Worm (Caenorhabditis elegans) whole organism, early embryonic: ENCODE data around the gene dlat-2.

Experiments used
- B0310.2 ChIP-seq: sonication (generic microtip); optimal IDR thresholded peaks from 2 replicates; lab custom pipeline; 2016; ENCODE audit warnings: mild to moderate bottlenecking, missing genetic modification characterization, missing compliant biosample characterization
- F13C5.2 ChIP-seq: sonication (generic microtip); optimal IDR thresholded peaks from 2 replicates; lab custom pipeline; 2017; ENCODE audit warnings: mild to moderate bottlenecking, missing genetic modification characterization, inconsistent platforms, missing compliant biosample characterization
- aly-1 ChIP-seq: sonication (generic microtip); optimal IDR thresholded peaks from 2 replicates; lab custom pipeline; 2016; ENCODE audit warnings: missing genetic modification characterization, missing compliant biosample characterization
- ama-1 ChIP-seq: fragments of 150-350 bp; optimal IDR thresholded peaks from 2 replicates; lab custom pipeline; 2014
- ceh-13 ChIP-seq: fragments of 200-800 bp; sonication (Bioruptor generic); optimal IDR thresholded peaks from 2 replicates; lab custom pipeline; 2018; ENCODE audit warnings: mild to moderate bottlenecking, missing genetic modification characterization, missing compliant biosample characterization
- ceh-36 ChIP-seq: sonication (generic microtip); optimal IDR thresholded peaks from 2 replicates; lab custom pipeline; 2016; ENCODE audit warnings: missing genetic modification characterization, inconsistent platforms, missing compliant biosample characterization
- ets-7 ChIP-seq: sonication (generic microtip); optimal IDR thresholded peaks from 2 replicates; lab custom pipeline; 2016; ENCODE audit warnings: missing genotype, missing genetic modification characterization, missing compliant biosample characterization
- flt-1 ChIP-seq: fragments of 200-800 bp; sonication (Bioruptor generic); IDR thresholded peaks from 2 replicates; pipeline ENCODE4 v1.3.6; 2022; ENCODE audit warnings: missing genetic modification characterization, missing compliant biosample characterization
- hmbx-1 ChIP-seq: sonication (generic microtip); optimal IDR thresholded peaks from 2 replicates; lab custom pipeline; 2016; ENCODE audit warnings: mild to moderate bottlenecking, missing genetic modification characterization, missing compliant biosample characterization
- hmg-4 ChIP-seq: fragments of 200-800 bp; sonication (Bioruptor generic); optimal IDR thresholded peaks from 2 replicates; lab custom pipeline; 2018; ENCODE audit warnings: mild to moderate bottlenecking, missing genetic modification characterization, missing compliant biosample characterization
- hnd-1 ChIP-seq: sonication (generic microtip); optimal IDR thresholded peaks from 2 replicates; lab custom pipeline; 2016; ENCODE audit warnings: missing genetic modification characterization, missing compliant biosample characterization
- pes-1 ChIP-seq: fragments of 200-800 bp; sonication (Bioruptor generic); IDR thresholded peaks from 2 replicates; pipeline ENCODE4 v1.3.6; 2022; ENCODE audit warnings: missing genetic modification reagents, missing genetic modification characterization, missing compliant biosample characterization
- scrt-1 ChIP-seq: fragments of 200-800 bp; sonication (Bioruptor generic); IDR thresholded peaks from 2 replicates; pipeline ENCODE4 v1.3.6; 2022; ENCODE audit warnings: missing genetic modification characterization, missing compliant biosample characterization
- sea-1 ChIP-seq: fragments of 200-800 bp; sonication (Bioruptor generic); conservative IDR thresholded peaks from 2 replicates; pipeline ENCODE4 v1.3.6; 2022; ENCODE audit warnings: missing genetic modification characterization, missing compliant biosample characterization
- tbx-11 ChIP-seq: fragments of 200-800 bp; sonication (Bioruptor generic); IDR thresholded peaks from 2 replicates; pipeline ENCODE4 v1.3.6; 2022; ENCODE audit warnings: missing genetic modification characterization, missing compliant biosample characterization
- tbx-37 ChIP-seq: fragments of 200-800 bp; sonication (Bioruptor generic); conservative IDR thresholded peaks from 2 replicates; pipeline ENCODE4 v1.3.6; 2022; ENCODE audit warnings: missing genetic modification reagents, missing genetic modification characterization, missing compliant biosample characterization
- tra-4 ChIP-seq: sonication (generic microtip); optimal IDR thresholded peaks from 2 replicates; lab custom pipeline; 2017; ENCODE audit warnings: missing genetic modification characterization, missing compliant biosample characterization

Gene dlat-2

ce11 chrIV:17395910-17396309, 15.5 kb downstream of the dlat-2 start, which contains the start of gene sru-15:
Gene sru-15, plus strand, starts transcription at chrIV:17396210.
- no peak for TF ChIP-seq ets-7 (tag; lab: Kevin White, UChicago)
- TF ChIP-seq tra-4 (tag; lab: Kevin White, UChicago) = no peak
- no peak for TF ChIP-seq aly-1 (tag; lab: Kevin White, UChicago)
- TF ChIP-seq hnd-1 = no peak
- TF ChIP-seq ceh-13 (GFP tag; lab: Kevin White, UChicago) = no peak
- TF ChIP-seq F13C5.2 (tag; lab: Kevin White, UChicago) = no peak
- no peak for TF ChIP-seq hmbx-1 (tag; lab: Kevin White, UChicago)
- no peak for TF ChIP-seq pes-1 (GFP tag; lab: Robert Waterston, UW)
- no peak for TF ChIP-seq hmg-4 (GFP tag; lab: Kevin White, UChicago)
- no peak for TF ChIP-seq tbx-37 (GFP tag; lab: Robert Waterston, UW)
- no peak for TF ChIP-seq sea-1 (GFP tag; lab: Robert Waterston, UW)
- no peak for TF ChIP-seq tbx-11 (GFP tag; lab: Robert Waterston, UW)
- no peak for TF ChIP-seq flt-1 (GFP tag; lab: Robert Waterston, UW)
- TF ChIP-seq scrt-1 (GFP tag; lab: Robert Waterston, UW) = no peak
- TF ChIP-seq ceh-36 (tag; lab: Kevin White, UChicago) = no peak
- TF ChIP-seq ama-1 (lab: Kevin White, UChicago) = no peak

- no peak for TF ChIP-seq flt-1 (GFP tag; lab: Robert Waterston, UW)
- TF ChIP-seq pes-1 (GFP tag; lab: Robert Waterston, UW) = no peak
- TF ChIP-seq hnd-1 = no peak
- TF ChIP-seq ceh-13 (GFP tag; lab: Kevin White, UChicago) = no peak
- TF ChIP-seq tbx-37 (GFP tag; lab: Robert Waterston, UW) = no peak
- TF ChIP-seq hmbx-1 (tag; lab: Kevin White, UChicago) = no peak
- TF ChIP-seq ets-7 (tag; lab: Kevin White, UChicago) = no peak
- no peak for TF ChIP-seq aly-1 (tag; lab: Kevin White, UChicago)
- no peak for TF ChIP-seq ceh-36 (tag; lab: Kevin White, UChicago)
- TF ChIP-seq scrt-1 (GFP tag; lab: Robert Waterston, UW) = no peak
- TF ChIP-seq F13C5.2 (tag; lab: Kevin White, UChicago) = no peak
- no peak for TF ChIP-seq hmg-4 (GFP tag; lab: Kevin White, UChicago)
- TF ChIP-seq B0310.2 = no peak
- TF ChIP-seq tbx-11 (GFP tag; lab: Robert Waterston, UW) = no peak
These were observed 19.0 kb downstream of the dlat-2 start, which contains the start of gene T02D1.4 for ce11 chrIV:17399455-17399854. Gene T02D1.4, plus strand, starts transcription at chrIV:17399755.

ce11 chrIV:17405530-17405929, 25.1 kb downstream of the dlat-2 start, which contains the start of gene pmp-4:
Gene pmp-4, minus strand, starts transcription at chrIV:17405630.
- TF ChIP-seq tbx-11 (GFP tag; lab: Robert Waterston, UW) = no peak
- TF ChIP-seq ama-1 (lab: Kevin White, UChicago) = no peak
- TF ChIP-seq hnd-1 = no peak
- no peak for TF ChIP-seq aly-1 (tag; lab: Kevin White, UChicago)
- no peak for TF ChIP-seq F13C5.2 (tag; lab: Kevin White, UChicago)
- no peak for TF ChIP-seq flt-1 (GFP tag; lab: Robert Waterston, UW)
- no peak for TF ChIP-seq scrt-1 (GFP tag; lab: Robert Waterston, UW)
- TF ChIP-seq B0310.2 = no peak

ce11 chrIV:17406119-17406518, 25.7 kb downstream of the dlat-2 start:
- TF ChIP-seq tbx-37 (GFP tag; lab: Robert Waterston, UW) = no peak
- no peak for TF ChIP-seq aly-1 (tag; lab: Kevin White, UChicago)
- TF ChIP-seq ceh-13 (GFP tag; lab: Kevin White, UChicago) = no peak
- no peak for TF ChIP-seq ceh-36 (tag; lab: Kevin White, UChicago)
- TF ChIP-seq scrt-1 (GFP tag; lab: Robert Waterston, UW) = no peak
- no peak for TF ChIP-seq tra-4 (tag; lab: Kevin White, UChicago)
- no peak for TF ChIP-seq hmg-4 (GFP tag; lab: Kevin White, UChicago)
- TF ChIP-seq flt-1 (GFP tag; lab: Robert Waterston, UW) = no peak
- no peak for TF ChIP-seq B0310.2
- no peak for TF ChIP-seq pes-1 (GFP tag; lab: Robert Waterston, UW)
- no peak for TF ChIP-seq ets-7 (tag; lab: Kevin White, UChicago)
- TF ChIP-seq ama-1 (lab: Kevin White, UChicago) = no peak
- TF ChIP-seq F13C5.2 (tag; lab: Kevin White, UChicago) = no peak
- no peak for TF ChIP-seq hmbx-1 (tag; lab: Kevin White, UChicago)
- no peak for TF ChIP-seq sea-1 (GFP tag; lab: Robert Waterston, UW)
- TF ChIP-seq hnd-1 = no peak
- TF ChIP-seq tbx-11 (GFP tag; lab: Robert Waterston, UW) = no peak

- no peak for TF ChIP-seq pes-1 (GFP tag; lab: Robert Waterston, UW)
- no peak for TF ChIP-seq ceh-13 (GFP tag; lab: Kevin White, UChicago)
- TF ChIP-seq B0310.2 = no peak
- TF ChIP-seq sea-1 (GFP tag; lab: Robert Waterston, UW) = no peak
- no peak for TF ChIP-seq ets-7 (tag; lab: Kevin White, UChicago)
- no peak for TF ChIP-seq hnd-1
- no peak for TF ChIP-seq scrt-1 (GFP tag; lab: Robert Waterston, UW)
- no peak for TF ChIP-seq tbx-37 (GFP tag; lab: Robert Waterston, UW)
- no peak for TF ChIP-seq aly-1 (tag; lab: Kevin White, UChicago)
These were observed 26.6 kb downstream of the dlat-2 start, which contains the start of gene T02D1.7 for ce11 chrIV:17407025-17407424. Gene T02D1.7, minus strand, starts transcription at chrIV:17407125.

ce11 chrIV:17407491-17407890, 27.1 kb downstream of the dlat-2 start, which contains the start of gene T02D1.9:
Gene T02D1.9, minus strand, starts transcription at chrIV:17407591.
- TF ChIP-seq B0310.2 (no peak), tbx-11 (GFP tag; lab: Robert Waterston, UW) (no peak), hnd-1 (no peak), scrt-1 (GFP tag; lab: Robert Waterston, UW) (no peak), ceh-13 (GFP tag; lab: Kevin White, UChicago) (no peak), hmg-4 (GFP tag; lab: Kevin White, UChicago) (no peak), pes-1 (GFP tag; lab: Robert Waterston, UW) (no peak), sea-1 (GFP tag; lab: Robert Waterston, UW) (no peak), ets-7 (tag; lab: Kevin White, UChicago) (no peak), ama-1 (lab: Kevin White, UChicago) (no peak), tra-4 (tag; lab: Kevin White, UChicago) (no peak), hmbx-1 (tag; lab: Kevin White, UChicago) (no peak), tbx-37 (GFP tag; lab: Robert Waterston, UW) (no peak)
